Worm (Caenorhabditis elegans) whole organism, young adult: Measurements from ENCODE around the gene chch-3.

Source experiments
- B0035.1 ChIP-seq: sonication (generic microtip); optimal IDR thresholded peaks from 2 replicates; lab custom pipeline; 2016; ENCODE audit warnings: missing genetic modification characterization, mild to moderate bottlenecking, missing compliant biosample characterization, missing genotype, missing genetic modification reagents
- B0261.1 ChIP-seq: sonication (generic microtip); optimal IDR thresholded peaks from 2 replicates; lab custom pipeline; 2016; ENCODE audit warnings: mild to moderate bottlenecking, missing genetic modification characterization, moderate library complexity, missing compliant biosample characterization
- D2030.7 ChIP-seq: fragments of 200-800 bp; sonication (Bioruptor generic); IDR thresholded peaks from 2 replicates; pipeline ENCODE4 v1.3.6; 2022; ENCODE audit warnings: missing genetic modification reagents, missing genetic modification characterization, missing compliant biosample characterization
- F10E7.11 ChIP-seq: sonication (generic microtip); optimal IDR thresholded peaks from 2 replicates; lab custom pipeline; 2017; ENCODE audit warnings: mild to moderate bottlenecking, missing genetic modification characterization, moderate library complexity, missing compliant biosample characterization
- F37B4.10 ChIP-seq: fragments of 200-800 bp; sonication (Bioruptor generic); IDR thresholded peaks from 2 replicates; pipeline ENCODE4 v1.3.6; 2022; ENCODE audit warnings: missing genetic modification characterization, missing compliant biosample characterization
- F49E8.2 ChIP-seq: sonication (generic microtip); optimal IDR thresholded peaks from 3 replicates; lab custom pipeline; 2017; ENCODE audit warnings: missing genetic modification characterization, mild to moderate bottlenecking, missing compliant biosample characterization, antibody characterized with exemption, moderate library complexity; ENCODE audit not compliant: insufficient read depth
- K12H6.12 ChIP-seq: fragments of 200-800 bp; sonication (Bioruptor generic); optimal IDR thresholded peaks from 2 replicates; lab custom pipeline; 2018; ENCODE audit warnings: mild to moderate bottlenecking, missing genetic modification characterization, missing compliant biosample characterization
- T07F8.4 ChIP-seq: sonication (generic microtip); optimal IDR thresholded peaks from 2 replicates; lab custom pipeline; 2016; ENCODE audit warnings: mild to moderate bottlenecking, missing genetic modification characterization, moderate library complexity, missing compliant biosample characterization
- Y53F4B.3 ChIP-seq: fragments of 200-800 bp; sonication (Bioruptor generic); IDR thresholded peaks from 2 replicates; pipeline ENCODE4 v1.3.6; 2022; ENCODE audit warnings: missing genetic modification reagents, missing genetic modification characterization, missing compliant biosample characterization
- Y67H2A.10 ChIP-seq: fragments of 200-800 bp; sonication (Bioruptor generic); conservative IDR thresholded peaks from 2 replicates; pipeline ENCODE4 v1.3.6; 2022; ENCODE audit warnings: missing genetic modification reagents, missing genetic modification characterization, missing compliant biosample characterization
- attf-3 ChIP-seq: fragments of 200-800 bp; sonication (Bioruptor generic); conservative IDR thresholded peaks from 2 replicates; pipeline ENCODE4 v1.3.6; 2022; ENCODE audit warnings: missing genetic modification reagents, missing genetic modification characterization, missing compliant biosample characterization
- ceh-100 ChIP-seq: fragments of 200-800 bp; sonication (Bioruptor generic); IDR thresholded peaks from 2 replicates; pipeline ENCODE4 v1.3.6; 2022; ENCODE audit warnings: missing genetic modification reagents, missing genetic modification characterization, missing compliant biosample characterization
- ceh-58 ChIP-seq: fragments of 200-800 bp; sonication (Bioruptor generic); IDR thresholded peaks from 2 replicates; pipeline ENCODE4 v1.3.6; 2022; ENCODE audit warnings: missing genetic modification characterization, missing compliant biosample characterization
- die-1 ChIP-seq: sonication (generic microtip); optimal IDR thresholded peaks from 2 replicates; lab custom pipeline; 2016; ENCODE audit warnings: missing genotype, mild to moderate bottlenecking, missing genetic modification characterization, missing compliant biosample characterization
- dox-1 ChIP-seq: fragments of 200-800 bp; sonication (Bioruptor generic); IDR thresholded peaks from 2 replicates; pipeline ENCODE4 v1.3.6; 2022; ENCODE audit warnings: missing genetic modification reagents, missing genetic modification characterization, missing compliant biosample characterization
- dpff-1 ChIP-seq: sonication (generic microtip); optimal IDR thresholded peaks from 2 replicates; lab custom pipeline; 2017; ENCODE audit warnings: mild to moderate bottlenecking, missing genetic modification characterization, missing compliant biosample characterization
- egl-18 ChIP-seq: fragments of 200-800 bp; sonication (Bioruptor generic); IDR thresholded peaks from 2 replicates; pipeline ENCODE4 v1.3.6; 2022; ENCODE audit warnings: missing genetic modification reagents, missing genetic modification characterization, missing compliant biosample characterization
- hmg-1.2 ChIP-seq: fragments of 200-800 bp; sonication (Bioruptor generic); IDR thresholded peaks from 2 replicates; pipeline ENCODE4 v1.3.6; 2022; ENCODE audit warnings: missing genetic modification reagents, missing genetic modification characterization, missing compliant biosample characterization
- hmg-20 ChIP-seq: fragments of 200-800 bp; sonication (Bioruptor generic); IDR thresholded peaks from 2 replicates; pipeline ENCODE4 v1.3.6; 2022; ENCODE audit warnings: missing genetic modification reagents, missing genetic modification characterization, missing compliant biosample characterization
- hrde-1 ChIP-seq: sonication (generic microtip); optimal IDR thresholded peaks from 2 replicates; lab custom pipeline; 2016; ENCODE audit warnings: missing genetic modification characterization, mild to moderate bottlenecking, missing compliant biosample characterization, moderate library complexity, missing genotype, missing genetic modification reagents, borderline replicate concordance
- lag-1 ChIP-seq: fragments of 200-800 bp; sonication (Bioruptor generic); IDR thresholded peaks from 2 replicates; pipeline ENCODE4 v1.3.6; 2022; ENCODE audit warnings: missing genetic modification reagents, missing genetic modification characterization, missing compliant biosample characterization
- let-607 ChIP-seq, 2 experiments: fragments of 200-800 bp in 1 of 2; sonication (Bioruptor generic) in 1 of 2; sonication (generic microtip) in 1 of 2; optimal IDR thresholded peaks; 2 replicates each; lab custom pipeline; 2016 to 2018; ENCODE audit warnings: mild to moderate bottlenecking in 2 of 2, missing compliant biosample characterization in 2 of 2, missing genetic modification characterization in 2 of 2, moderate library complexity in 2 of 2, missing genotype in 1 of 2
- lir-1 ChIP-seq: fragments of 200-800 bp; sonication (Bioruptor generic); conservative IDR thresholded peaks from 2 replicates; pipeline ENCODE4 v1.3.6; 2022; ENCODE audit warnings: missing genetic modification reagents, missing genetic modification characterization, missing compliant biosample characterization
- madf-8 ChIP-seq: fragments of 200-800 bp; sonication (Bioruptor generic); conservative IDR thresholded peaks from 2 replicates; pipeline ENCODE4 v1.3.6; 2022; ENCODE audit warnings: missing genetic modification reagents, missing genetic modification characterization, missing compliant biosample characterization
- mcd-1 ChIP-seq: fragments of 200-800 bp; sonication (Bioruptor generic); IDR thresholded peaks from 2 replicates; pipeline ENCODE4 v1.3.6; 2022; ENCODE audit warnings: missing genetic modification reagents, missing genetic modification characterization, missing compliant biosample characterization
- mes-4 ChIP-seq: sonication (generic microtip); optimal IDR thresholded peaks from 2 replicates; lab custom pipeline; 2016; ENCODE audit warnings: missing genotype, missing genetic modification characterization, missing compliant biosample characterization
- nhr-179 ChIP-seq: sonication (generic microtip); optimal IDR thresholded peaks from 2 replicates; lab custom pipeline; 2016; ENCODE audit warnings: mild to moderate bottlenecking, missing genetic modification characterization, missing compliant biosample characterization
- pbrm-1 ChIP-seq: fragments of 200-800 bp; sonication (Bioruptor generic); IDR thresholded peaks from 2 replicates; pipeline ENCODE4 v1.3.6; 2022; ENCODE audit warnings: missing genetic modification reagents, missing genetic modification characterization, missing compliant biosample characterization
- repo-1 ChIP-seq: sonication (generic microtip); optimal IDR thresholded peaks from 2 replicates; lab custom pipeline; 2017; ENCODE audit warnings: mild to moderate bottlenecking, missing genetic modification characterization, missing compliant biosample characterization
- snpc-4 ChIP-seq, 5 experiments: fragments of 150-350 bp in 1 of 5; sonication (generic microtip) in 4 of 5; optimal IDR thresholded peaks; 2 replicates each; lab custom pipeline; 2014 to 2018; ENCODE audit warnings: missing genetic modification characterization in 5 of 5, missing biosample characterization in 3 of 5, antibody characterized with exemption in 2 of 5, mild to moderate bottlenecking in 2 of 5, missing compliant biosample characterization in 2 of 5, missing genotype in 2 of 5, moderate library complexity in 2 of 5, missing genetic modification reagents in 1 of 5
- somi-1 ChIP-seq: fragments of 200-800 bp; sonication (Bioruptor generic); optimal IDR thresholded peaks from 2 replicates; lab custom pipeline; 2018; ENCODE audit warnings: mild to moderate bottlenecking, missing genetic modification characterization, missing compliant biosample characterization
- tbx-9 ChIP-seq: sonication (generic microtip); optimal IDR thresholded peaks from 2 replicates; lab custom pipeline; 2016; ENCODE audit warnings: borderline replicate concordance, missing genetic modification characterization, inconsistent platforms, missing compliant biosample characterization
- unc-62 ChIP-seq: fragments of 150-350 bp; optimal IDR thresholded peaks from 2 replicates; lab custom pipeline; 2014; ENCODE audit warnings: missing biosample characterization, missing genetic modification reagents, missing genetic modification characterization
- ztf-6 ChIP-seq: fragments of 200-800 bp; sonication (Bioruptor generic); IDR thresholded peaks from 2 replicates; pipeline ENCODE4 v1.3.6; 2022; ENCODE audit warnings: missing genetic modification reagents, missing genetic modification characterization, missing compliant biosample characterization

Gene chch-3

ce11 chrII:9385241-9385640 lies 31.6 kb upstream of the chch-3 start, which contains the start of gene C06C3.7 (continued):
- TF ChIP-seq egl-18 (no peak), lag-1 (GFP tag; lab: Robert Waterston, UW) (no peak)
- TF ChIP-seq, all 124 proteins: peak for 0

ce11 chrII:9392724-9393123 lies 24.1 kb upstream of the chch-3 start, which contains the start of gene lido-17:
TSS of gene lido-17 (minus strand) at chrII:9392824.
- TF ChIP-seq nhr-179 (no peak), D2030.7 (no peak), F10E7.11 (tag; lab: Kevin White, UChicago) (no peak), lir-1 (GFP tag; lab: Robert Waterston, UW) (no peak), dox-1 (GFP tag; lab: Robert Waterston, UW) (no peak), attf-3 (GFP tag; lab: Robert Waterston, UW) (no peak), F49E8.2 (no peak), unc-62 (no peak), somi-1 (GFP tag; lab: Kevin White, UChicago) (no peak), tbx-9 (tag; lab: Kevin White, UChicago) (no peak), hmg-1.2 (no peak), ceh-100 (GFP tag; lab: Robert Waterston, UW) (no peak), T07F8.4 (tag; lab: Kevin White, UChicago) (no peak), hrde-1 (tag; lab: Kevin White, UChicago) (no peak), hmg-20 (GFP tag; lab: Robert Waterston, UW) (no peak)

- TF ChIP-seq dpff-1 (tag; lab: Kevin White, UChicago) (no peak), let-607 (tag; optimal IDR thresholded peaks at IDR 0.05; lab: Kevin White, UChicago) (no peak), mes-4 (tag; lab: Kevin White, UChicago) (no peak), pbrm-1 (no peak), K12H6.12 (tag; lab: Kevin White, UChicago) (no peak), F37B4.10 (GFP tag; lab: Robert Waterston, UW) (no peak), nhr-179 (no peak), madf-8 (GFP tag; lab: Robert Waterston, UW) (no peak), repo-1 (no peak), ztf-6 (GFP tag; lab: Robert Waterston, UW) (no peak), die-1 (no peak), B0261.1 (tag; lab: Kevin White, UChicago) (no peak), Y53F4B.3 (GFP tag; lab: Robert Waterston, UW) (no peak), ceh-58 (GFP tag; lab: Robert Waterston, UW) (no peak), attf-3 (GFP tag; lab: Robert Waterston, UW) (no peak), mcd-1 (GFP tag; lab: Robert Waterston, UW) (no peak), B0035.1 (tag; lab: Kevin White, UChicago) (no peak), snpc-4 (GFP tag; optimal IDR thresholded peaks at IDR 0.05; lab: Kevin White, UChicago) (no peak), snpc-4 (tag; optimal IDR thresholded peaks at IDR 0.05; lab: Kevin White, UChicago) (no peak), Y67H2A.10 (GFP tag; lab: Robert Waterston, UW) (no peak)
Observed at ce11 chrII:9397496-9397895, 19.3 kb upstream of the chch-3 start, which contains the start of gene Y51B9A.9. TSS of gene Y51B9A.9 (minus strand) at chrII:9397596.
